Worm (Caenorhabditis elegans) whole organism, L3 larva: ENCODE results near the gene uig-1.
A peak's percentile ranks its signal among the peaks of the same experiment; 100 is the strongest.

Source experiments
- ZK546.5 ChIP-seq: sonication (generic microtip); optimal IDR thresholded peaks from 2 replicates; lab custom pipeline; 2017; ENCODE audit warnings: missing biosample characterization, missing genetic modification characterization
- aly-2 ChIP-seq: fragments of 150-350 bp; optimal IDR thresholded peaks from 2 replicates; lab custom pipeline; 2014; ENCODE audit warnings: missing biosample characterization, missing genetic modification characterization
- ama-1 ChIP-seq: fragments of 150-350 bp; optimal IDR thresholded peaks from 2 replicates; lab custom pipeline; 2018
- ceh-16 ChIP-seq: sonication (generic microtip); optimal IDR thresholded peaks from 2 replicates; lab custom pipeline; 2017; ENCODE audit warnings: missing biosample characterization, missing genetic modification characterization
- ceh-28 ChIP-seq: fragments of 150-350 bp; optimal IDR thresholded peaks from 2 replicates; lab custom pipeline; 2014; ENCODE audit warnings: missing biosample characterization, missing genetic modification reagents, missing genetic modification characterization
- ceh-9 ChIP-seq: sonication (generic microtip); optimal IDR thresholded peaks from 2 replicates; lab custom pipeline; 2018; ENCODE audit warnings: missing biosample characterization, missing genetic modification characterization
- daf-12 ChIP-seq: fragments of 150-350 bp; optimal IDR thresholded peaks from 2 replicates; lab custom pipeline; 2014; ENCODE audit warnings: missing biosample characterization, missing genetic modification reagents, missing genetic modification characterization
- elt-1 ChIP-seq: fragments of 150-350 bp; optimal IDR thresholded peaks from 2 replicates; lab custom pipeline; 2014; ENCODE audit warnings: missing biosample characterization, missing genetic modification characterization
- elt-2 ChIP-seq: sonication (generic microtip); optimal IDR thresholded peaks from 2 replicates; lab custom pipeline; 2016; ENCODE audit warnings: missing genetic modification reagents, mild to moderate bottlenecking, missing genetic modification characterization, missing compliant biosample characterization
- elt-3 ChIP-seq, 3 experiments: fragments of 150-350 bp in 1 of 3; sonication (generic microtip) in 2 of 3; optimal IDR thresholded peaks; 2 replicates in 2 of 3; 4 replicates in 1 of 3; lab custom pipeline; 2014 to 2017; ENCODE audit warnings: missing biosample characterization in 3 of 3, missing genetic modification characterization in 3 of 3
- eor-1 ChIP-seq, 2 experiments: fragments of 150-350 bp; optimal IDR thresholded peaks; 2 replicates each; lab custom pipeline; 2014 to 2018; ENCODE audit warnings: missing biosample characterization in 2 of 2, missing genetic modification characterization in 2 of 2
- fkh-10 ChIP-seq: sonication (generic microtip); optimal IDR thresholded peaks from 2 replicates; lab custom pipeline; 2017; ENCODE audit warnings: missing biosample characterization, missing genetic modification reagents, missing genetic modification characterization
- fkh-2 ChIP-seq: fragments of 150-350 bp; optimal IDR thresholded peaks from 2 replicates; lab custom pipeline; 2014; ENCODE audit warnings: missing biosample characterization, missing genetic modification reagents, missing genetic modification characterization
- fos-1 ChIP-seq: fragments of 150-350 bp; optimal IDR thresholded peaks from 2 replicates; lab custom pipeline; 2014; ENCODE audit warnings: missing biosample characterization, missing genetic modification characterization
- hmg-11 ChIP-seq: sonication (generic microtip); optimal IDR thresholded peaks from 2 replicates; lab custom pipeline; 2016; ENCODE audit warnings: missing genetic modification characterization, missing compliant biosample characterization
- lin-15B ChIP-seq: fragments of 150-350 bp; optimal IDR thresholded peaks from 2 replicates; lab custom pipeline; 2014; ENCODE audit warnings: missing biosample characterization, missing genetic modification characterization
- lin-39 ChIP-seq: fragments of 150-350 bp; optimal IDR thresholded peaks from 2 replicates; lab custom pipeline; 2018; ENCODE audit warnings: missing biosample characterization, missing genetic modification reagents, missing genetic modification characterization
- lsy-12 ChIP-seq: sonication (generic microtip); optimal IDR thresholded peaks from 2 replicates; lab custom pipeline; 2016; ENCODE audit warnings: mild to moderate bottlenecking, missing genetic modification characterization, missing compliant biosample characterization
- nfya-1 ChIP-seq: sonication (generic microtip); optimal IDR thresholded peaks from 2 replicates; lab custom pipeline; 2017; ENCODE audit warnings: missing genetic modification characterization, mild to moderate bottlenecking, missing compliant biosample characterization, antibody characterized with exemption, moderate library complexity; ENCODE audit not compliant: insufficient read depth
- nhr-11 ChIP-seq: fragments of 150-350 bp; optimal IDR thresholded peaks from 2 replicates; lab custom pipeline; 2014; ENCODE audit warnings: missing biosample characterization, missing genetic modification characterization
- nhr-12 ChIP-seq: fragments of 150-350 bp; optimal IDR thresholded peaks from 2 replicates; lab custom pipeline; 2014; ENCODE audit warnings: missing biosample characterization, missing genetic modification characterization
- nhr-23 ChIP-seq: fragments of 150-350 bp; optimal IDR thresholded peaks from 2 replicates; lab custom pipeline; 2014; ENCODE audit warnings: missing biosample characterization, missing genetic modification reagents, missing genetic modification characterization
- nhr-25 ChIP-seq: sonication (generic microtip); optimal IDR thresholded peaks from 2 replicates; lab custom pipeline; 2017; ENCODE audit warnings: missing biosample characterization, missing genetic modification characterization
- nhr-28 ChIP-seq: fragments of 150-350 bp; optimal IDR thresholded peaks from 2 replicates; lab custom pipeline; 2014; ENCODE audit warnings: missing biosample characterization, missing genetic modification characterization
- nhr-43 ChIP-seq: sonication (generic microtip); optimal IDR thresholded peaks from 2 replicates; lab custom pipeline; 2016; ENCODE audit warnings: mild to moderate bottlenecking, missing genetic modification characterization, missing compliant biosample characterization; ENCODE audit not compliant: poor library complexity, severe bottlenecking
- nhr-67 ChIP-seq: fragments of 150-350 bp; optimal IDR thresholded peaks from 2 replicates; lab custom pipeline; 2014; ENCODE audit warnings: missing biosample characterization, missing genetic modification characterization
- nhr-76 ChIP-seq: fragments of 150-350 bp; sonication (generic microtip); optimal IDR thresholded peaks from 5 replicates; lab custom pipeline; 2014; ENCODE audit warnings: missing biosample characterization, missing genetic modification characterization
- nhr-77 ChIP-seq: fragments of 150-350 bp; optimal IDR thresholded peaks from 2 replicates; lab custom pipeline; 2014; ENCODE audit warnings: missing biosample characterization, missing genetic modification characterization
- pha-4 ChIP-seq: fragments of 150-350 bp; optimal IDR thresholded peaks from 2 replicates; lab custom pipeline; 2014; ENCODE audit warnings: missing biosample characterization, missing genetic modification reagents, missing genetic modification characterization
- pqm-1 ChIP-seq: fragments of 150-350 bp; optimal IDR thresholded peaks from 2 replicates; lab custom pipeline; 2017; ENCODE audit warnings: missing biosample characterization, missing genetic modification characterization, inconsistent platforms
- snpc-4 ChIP-seq: fragments of 150-350 bp; optimal IDR thresholded peaks from 2 replicates; lab custom pipeline; 2014; ENCODE audit warnings: missing biosample characterization, missing genetic modification characterization
- tbx-2 ChIP-seq: sonication (generic microtip); optimal IDR thresholded peaks from 2 replicates; lab custom pipeline; 2016; ENCODE audit warnings: mild to moderate bottlenecking, missing genetic modification characterization, missing compliant biosample characterization
- unc-39 ChIP-seq: sonication (generic microtip); optimal IDR thresholded peaks from 4 replicates; lab custom pipeline; 2017; ENCODE audit warnings: missing biosample characterization, missing genetic modification characterization
- zag-1 ChIP-seq: fragments of 150-350 bp; optimal IDR thresholded peaks from 2 replicates; lab custom pipeline; 2014; ENCODE audit warnings: missing biosample characterization, missing genetic modification characterization
- ztf-11 ChIP-seq: fragments of 150-350 bp; optimal IDR thresholded peaks from 2 replicates; lab custom pipeline; 2014; ENCODE audit warnings: missing biosample characterization, missing genetic modification characterization
- ztf-4 ChIP-seq: fragments of 150-350 bp; optimal IDR thresholded peaks from 2 replicates; lab custom pipeline; 2014; ENCODE audit warnings: missing biosample characterization, missing genetic modification characterization

uig-1 gene

DNA sequence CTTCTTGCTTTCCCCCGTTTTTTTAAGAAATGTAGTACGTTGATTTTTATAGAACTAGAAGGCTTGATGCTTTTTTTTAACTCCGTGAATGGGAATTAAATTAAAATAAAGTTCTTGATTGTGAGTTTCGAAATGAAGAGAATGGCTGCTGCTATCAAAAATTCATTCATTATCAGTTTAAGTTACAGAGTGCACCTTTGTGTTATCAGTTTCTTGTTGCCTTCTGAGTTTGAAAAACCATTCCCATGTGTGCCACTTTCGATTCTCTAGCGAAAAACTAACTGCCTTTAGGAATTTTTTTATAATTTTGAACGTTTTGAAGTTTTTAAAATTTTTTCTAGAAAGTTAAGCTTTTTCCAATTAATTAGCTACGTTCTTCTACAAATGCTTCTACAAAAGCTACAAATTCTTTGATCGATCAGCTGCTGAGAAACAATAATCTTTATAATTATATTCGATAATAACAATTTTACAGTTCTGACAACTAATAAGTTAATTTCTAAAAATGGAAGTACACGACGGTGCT lies 8.9 kb upstream of the uig-1 start, which contains the start of gene C26E1.2:
C26E1.2 (plus strand) TSS at position 476 of the 526 bp plus-strand sequence.
- peak; percentile 11 for TF ChIP-seq pqm-1 (tag; lab: Kevin White, UChicago)
- no peak for TF ChIP-seq hmg-11 (tag; lab: Kevin White, UChicago)
- no peak for TF ChIP-seq ceh-9 (tag; lab: Kevin White, UChicago)
- no peak for TF ChIP-seq fos-1 (tag; lab: Kevin White, UChicago)
- no peak for TF ChIP-seq pha-4 (tag; lab: Kevin White, UChicago)
- TF ChIP-seq eor-1 (tag; optimal IDR thresholded peaks at IDR 0.05; lab: Kevin White, UChicago), result no peak
- no peak for TF ChIP-seq nhr-67 (tag; lab: Kevin White, UChicago)
- no peak for TF ChIP-seq snpc-4 (tag; lab: Kevin White, UChicago)
- no peak for TF ChIP-seq aly-2
- TF ChIP-seq nhr-11 (tag; lab: Kevin White, UChicago), result no peak
- TF ChIP-seq nfya-1, result no peak
- no peak for TF ChIP-seq lin-15B (tag; lab: Kevin White, UChicago)
- TF ChIP-seq elt-2, result peak; percentile 83
- no peak for TF ChIP-seq fkh-10 (GFP tag; lab: Kevin White, UChicago)
- no peak for TF ChIP-seq lin-39 (tag; lab: Kevin White, UChicago)
- TF ChIP-seq, all 47 proteins: peak for 2

DNA sequence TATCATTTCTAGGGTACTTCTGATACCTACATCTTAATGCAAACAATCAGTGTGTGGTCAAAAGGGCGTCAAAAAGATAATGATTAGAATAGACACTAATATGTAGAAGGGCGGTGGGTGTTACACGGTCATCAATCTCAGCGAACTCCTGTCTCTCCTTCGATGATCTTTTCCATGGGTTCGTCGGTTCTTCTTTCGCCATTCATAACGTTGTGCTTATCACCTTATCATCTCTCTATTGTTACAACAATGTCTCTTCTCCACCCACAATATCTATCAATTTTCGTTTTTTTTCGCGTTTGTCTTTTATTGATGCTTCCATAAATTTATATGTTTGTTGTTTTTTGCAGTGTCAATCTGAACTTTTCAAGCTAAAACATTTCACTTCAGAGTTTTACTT lies 5.7 kb upstream of the uig-1 start, which contains the start of gene ceh-79:
ceh-79 (plus strand) TSS at position 391 of the 400 bp plus-strand sequence.
- TF ChIP-seq ama-1 (lab: Kevin White, UChicago) (no peak), nhr-28 (tag; lab: Kevin White, UChicago) (no peak), ceh-16 (tag; lab: Kevin White, UChicago) (no peak), elt-2 (peak; percentile 57), lsy-12 (tag; lab: Kevin White, UChicago) (no peak), elt-3 (tag; optimal IDR thresholded peaks at IDR 0.05; lab: Kevin White, UChicago) (no peak)

DNA sequence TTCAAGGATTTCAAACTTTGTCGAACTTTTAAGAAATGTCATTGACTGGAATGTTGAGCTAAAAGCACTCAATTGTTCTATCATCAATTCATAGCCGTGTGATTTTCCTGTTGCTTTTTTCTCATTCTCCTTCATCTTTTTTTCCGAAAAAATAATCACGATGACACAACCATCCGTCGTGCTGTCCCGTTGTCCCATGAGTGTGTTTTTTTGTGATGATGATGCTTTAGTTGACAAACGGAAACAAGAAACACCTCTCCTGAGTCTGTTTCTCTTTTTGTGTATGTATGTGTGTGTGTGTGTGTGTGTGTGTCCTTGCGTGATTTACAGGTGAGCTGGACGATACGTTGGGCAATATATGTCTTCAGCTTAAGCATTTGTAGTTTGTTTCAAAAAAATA lies 4.7 kb upstream of the uig-1 start:
- TF ChIP-seq ZK546.5 (no peak), fkh-10 (GFP tag; lab: Kevin White, UChicago) (no peak), aly-2 (no peak), nhr-43 (tag; lab: Kevin White, UChicago) (no peak), pqm-1 (tag; lab: Kevin White, UChicago) (no peak), hmg-11 (tag; lab: Kevin White, UChicago) (no peak), nhr-67 (tag; lab: Kevin White, UChicago) (no peak), tbx-2 (tag; lab: Kevin White, UChicago) (no peak), pha-4 (tag; lab: Kevin White, UChicago) (no peak), daf-12 (tag; lab: Kevin White, UChicago) (no peak), nhr-12 (tag; lab: Kevin White, UChicago) (no peak), lsy-12 (tag; lab: Kevin White, UChicago) (no peak), ztf-4 (tag; lab: Kevin White, UChicago) (no peak)

DNA sequence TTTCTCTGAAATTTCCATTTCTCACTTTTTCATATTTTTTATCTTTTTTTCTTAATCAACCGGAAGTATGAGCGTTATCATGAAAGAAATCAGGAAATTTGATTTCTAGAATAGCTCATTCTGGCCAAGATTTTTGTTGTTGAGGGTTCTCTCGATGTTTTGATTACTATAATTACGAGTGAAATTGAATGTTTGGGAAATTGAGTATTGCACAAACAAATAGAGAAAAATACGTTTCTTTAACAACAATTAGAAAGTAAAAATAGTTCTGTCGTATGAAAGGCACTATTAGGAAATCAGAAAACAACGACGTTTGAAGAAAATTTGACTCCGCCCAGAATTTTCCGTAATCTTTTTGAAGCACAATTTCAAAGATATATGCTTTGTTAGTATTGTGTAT lies 3.6 kb upstream of the uig-1 start:
- TF ChIP-seq daf-12 (tag; lab: Kevin White, UChicago) (no peak), nhr-23 (tag; lab: Kevin White, UChicago) (no peak), ceh-28 (tag; lab: Kevin White, UChicago) (no peak), nhr-77 (tag; lab: Kevin White, UChicago) (no peak), nhr-25 (no peak), nhr-11 (tag; lab: Kevin White, UChicago) (no peak), ztf-11 (tag; lab: Kevin White, UChicago) (no peak), elt-1 (tag; lab: Kevin White, UChicago) (no peak), nhr-76 (tag; lab: Kevin White, UChicago) (no peak), zag-1 (tag; lab: Kevin White, UChicago) (no peak), ztf-4 (tag; lab: Kevin White, UChicago) (no peak), ceh-9 (tag; lab: Kevin White, UChicago) (no peak), pha-4 (tag; lab: Kevin White, UChicago) (no peak), fkh-2 (no peak), lin-15B (tag; lab: Kevin White, UChicago) (no peak), elt-2 (no peak), unc-39 (tag; lab: Kevin White, UChicago) (no peak), fkh-10 (GFP tag; lab: Kevin White, UChicago) (no peak), elt-3 (tag; optimal IDR thresholded peaks at IDR 0.05; lab: Kevin White, UChicago) (no peak)
